Worm (Caenorhabditis elegans): ENCODE measurements around the gene scd-2.

The scd-2 gene

ce11 chrV:6685963-6686362, 52.9 kb downstream of the scd-2 start:
- TF ChIP-seq lin-11 (tag; optimal IDR thresholded peaks at IDR 0.05) (no peak), rnt-1 (tag; optimal IDR thresholded peaks at IDR 0.05) (no peak)

ce11 chrV:6688392-6688791, 55.4 kb downstream of the scd-2 start, which contains the start of gene K11G9.5:
TSS of gene K11G9.5 (minus strand) at chrV:6688492.
- no peak for TF ChIP-seq dmd-4 (tag; optimal IDR thresholded peaks at IDR 0.05; ENCODE audit: borderline replicate concordance)
- no peak for TF ChIP-seq F13H6.1 (tag; optimal IDR thresholded peaks at IDR 0.05)
- no peak for TF ChIP-seq ceh-2 (tag; optimal IDR thresholded peaks at IDR 0.05)
- no peak for TF ChIP-seq ceh-18 (tag; optimal IDR thresholded peaks at IDR 0.05)
- no peak for TF ChIP-seq nhr-232 (tag; optimal IDR thresholded peaks at IDR 0.05)
- TF ChIP-seq unc-55 (GFP tag; optimal IDR thresholded peaks at IDR 0.05), result no peak
- TF ChIP-seq tbx-7 (tag; optimal IDR thresholded peaks at IDR 0.05), result no peak
- no peak for TF ChIP-seq elt-2 (tag; optimal IDR thresholded peaks at IDR 0.05)
- no peak for TF ChIP-seq pqm-1 (tag; optimal IDR thresholded peaks at IDR 0.05)
- TF ChIP-seq T23F11.4 (GFP tag; optimal IDR thresholded peaks at IDR 0.05), result no peak
- no peak for TF ChIP-seq ceh-22 (tag; optimal IDR thresholded peaks at IDR 0.05)
- TF ChIP-seq ama-1 (optimal IDR thresholded peaks at IDR 0.05), result no peak
- TF ChIP-seq ceh-14 (tag; optimal IDR thresholded peaks at IDR 0.05), result no peak
- TF ChIP-seq hlh-13 (GFP tag; optimal IDR thresholded peaks at IDR 0.05), result no peak
- no peak for TF ChIP-seq ceh-30 (tag; optimal IDR thresholded peaks at IDR 0.05)
- no peak for TF ChIP-seq elt-4 (tag; optimal IDR thresholded peaks at IDR 0.05)
- no peak for TF ChIP-seq syd-9 (tag; optimal IDR thresholded peaks at IDR 0.05)
- TF ChIP-seq lim-6 (tag; optimal IDR thresholded peaks at IDR 0.05), result no peak
- no peak for TF ChIP-seq che-1 (tag; optimal IDR thresholded peaks at IDR 0.05)
- TF ChIP-seq ceh-45 (GFP tag; IDR thresholded peaks at IDR 0.05), result no peak
